Worm (Caenorhabditis elegans) whole organism, mixed stage, embryonic: ENCODE measurements around the gene F10E7.11.

ENCODE experiments used
- ceh-39 ChIP-seq: fragments of 150-350 bp; optimal IDR thresholded peaks from 2 replicates; lab custom pipeline; 2014; ENCODE audit warnings: missing biosample characterization, missing genetic modification characterization
- ces-1 ChIP-seq: fragments of 150-350 bp; optimal IDR thresholded peaks from 2 replicates; lab custom pipeline; 2014; ENCODE audit warnings: missing biosample characterization, missing genetic modification reagents, missing genetic modification characterization
- drap-1 ChIP-seq: fragments of 200-800 bp; sonication (Bioruptor generic); optimal IDR thresholded peaks from 3 replicates; lab custom pipeline; 2018; ENCODE audit warnings: mild to moderate bottlenecking, missing genetic modification characterization, missing compliant biosample characterization
- elt-3 ChIP-seq: fragments of 150-350 bp; optimal IDR thresholded peaks from 2 replicates; lab custom pipeline; 2014; ENCODE audit warnings: missing biosample characterization, missing genetic modification characterization
- mls-2 ChIP-seq: sonication (generic microtip); optimal IDR thresholded peaks from 2 replicates; lab custom pipeline; 2016; ENCODE audit warnings: mild to moderate bottlenecking, missing genetic modification characterization, moderate library complexity, missing compliant biosample characterization
- nhr-12 ChIP-seq: fragments of 150-350 bp; optimal IDR thresholded peaks from 2 replicates; lab custom pipeline; 2014; ENCODE audit warnings: missing biosample characterization, missing genetic modification characterization
- nhr-28 ChIP-seq: fragments of 150-350 bp; optimal IDR thresholded peaks from 2 replicates; lab custom pipeline; 2014; ENCODE audit warnings: missing biosample characterization, missing genetic modification characterization
- pha-4 ChIP-seq: fragments of 150-350 bp; optimal IDR thresholded peaks from 2 replicates; lab custom pipeline; 2018; ENCODE audit warnings: missing biosample characterization, missing genetic modification reagents, missing genetic modification characterization
- snpc-4 ChIP-seq: fragments of 150-350 bp; optimal IDR thresholded peaks from 2 replicates; lab custom pipeline; 2014; ENCODE audit warnings: missing biosample characterization, missing genetic modification characterization
- zip-8 ChIP-seq: fragments of 150-350 bp; optimal IDR thresholded peaks from 2 replicates; lab custom pipeline; 2014; ENCODE audit warnings: missing biosample characterization, missing genetic modification characterization

DNA sequence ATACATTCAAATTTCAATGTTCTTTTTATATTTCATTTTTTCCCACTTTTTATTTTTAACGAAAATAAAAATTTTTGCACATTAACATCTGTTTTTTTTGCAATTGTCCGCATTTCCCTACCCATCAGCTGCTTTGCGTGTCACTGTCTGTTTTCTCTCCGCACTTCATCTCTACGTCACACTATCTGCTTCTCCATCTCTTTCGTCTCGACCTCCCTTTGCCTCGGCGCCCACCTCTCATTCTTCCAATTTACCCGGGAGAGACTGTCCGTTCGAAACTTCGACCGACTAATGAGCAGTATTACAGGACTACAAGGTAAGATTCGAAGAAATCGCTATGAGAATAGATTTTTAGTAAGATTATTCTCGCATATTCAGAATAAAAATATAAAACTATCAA is 32.7 kb upstream of the F10E7.11 start, which contains the start of gene C27H5.2:
- TF ChIP-seq ces-1 (no peak), elt-3 (tag; lab: Kevin White, UChicago) (no peak), nhr-12 (tag; lab: Kevin White, UChicago) (no peak), drap-1 (GFP tag; lab: Kevin White, UChicago) (no peak), zip-8 (no peak), snpc-4 (tag; lab: Kevin White, UChicago) (no peak), nhr-28 (no peak), pha-4 (tag; lab: Kevin White, UChicago) (no peak), ceh-39 (no peak), mls-2 (no peak)
